Worm (Caenorhabditis elegans) whole organism, L4/young adult: Measurements from ENCODE around the gene T01D1.3.

Experiments used
- W03F9.2 ChIP-seq: fragments of 150-350 bp; optimal IDR thresholded peaks from 2 replicates; lab custom pipeline; 2014; ENCODE audit warnings: missing biosample characterization, missing genetic modification characterization
- dao-5 ChIP-seq: sonication (generic microtip); optimal IDR thresholded peaks from 2 replicates; lab custom pipeline; 2016; ENCODE audit warnings: missing genotype, missing genetic modification characterization, moderate library complexity, missing compliant biosample characterization
- him-1 ChIP-seq: sonication (generic microtip); optimal IDR thresholded peaks from 2 replicates; lab custom pipeline; 2016; ENCODE audit warnings: missing genotype, missing genetic modification reagents, missing genetic modification characterization, missing compliant biosample characterization

DNA sequence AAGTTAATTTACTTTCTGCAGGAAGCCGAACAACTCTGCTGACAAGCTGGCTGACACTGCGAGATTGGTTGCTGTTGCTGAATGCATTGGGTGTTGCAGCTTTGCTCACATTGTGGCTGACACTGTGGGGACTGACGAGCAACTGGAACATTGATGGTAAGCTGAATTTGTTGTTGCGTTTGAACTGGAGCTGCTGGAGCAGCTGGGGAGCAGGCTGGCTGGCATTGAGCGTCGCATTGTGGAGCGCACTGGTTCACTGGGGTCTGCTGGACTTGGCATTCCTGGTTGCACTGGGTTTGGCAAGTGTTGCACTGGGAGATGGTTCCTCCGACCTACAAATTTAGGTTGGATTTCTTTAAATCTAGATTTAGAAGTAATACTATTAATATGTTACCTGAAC lies 16.8 kb upstream of the T01D1.3 start:
- TF ChIP-seq him-1 (tag; lab: Kevin White, UChicago) (no peak), dao-5 (tag; lab: Kevin White, UChicago) (no peak), W03F9.2 (tag; lab: Kevin White, UChicago) (no peak)
